Worm (Caenorhabditis elegans): ENCODE data around the gene gei-4.

- TF ChIP-seq lir-3 (tag; optimal IDR thresholded peaks at IDR 0.05; ENCODE audit: poor library complexity) = no peak
- TF ChIP-seq dpl-1 (GFP tag; optimal IDR thresholded peaks at IDR 0.05) = no peak
- no peak for TF ChIP-seq skn-1 (tag; optimal IDR thresholded peaks at IDR 0.05)
These were observed 56.1 kb downstream of the gei-4 start, which contains the start of gene ads-1 for ce11 chrIII:298456-298855.
